Worm (Caenorhabditis elegans): ENCODE measurements around the gene B0285.6.

DNA sequence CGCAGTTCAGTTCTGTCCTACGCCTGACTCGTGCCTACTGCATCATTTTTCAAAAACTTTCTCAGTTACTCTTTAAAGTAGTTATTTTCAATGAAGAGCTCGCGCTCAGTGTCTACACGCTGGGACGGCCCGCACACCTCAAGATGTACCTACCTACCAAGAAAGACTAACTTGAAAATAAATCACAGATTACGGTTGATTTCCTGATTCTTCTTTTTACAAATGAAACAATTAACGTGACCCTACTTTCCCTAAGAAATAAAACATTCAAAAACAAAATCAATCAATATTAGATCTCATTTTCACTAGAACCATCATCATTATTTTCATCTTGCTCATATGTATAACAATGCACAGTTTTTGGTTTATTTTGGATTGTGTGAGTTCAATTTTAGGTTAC is 28.5 kb upstream of the B0285.6 start, which contains the start of gene H38K22.7:
- TF ChIP-seq him-1 (tag; optimal IDR thresholded peaks at IDR 0.05) = no peak
- no peak for TF ChIP-seq W03F9.2 (tag; optimal IDR thresholded peaks at IDR 0.05)

Data from whole organism, L4/young adult.